Fruit fly (Drosophila melanogaster) whole organism, adult: ENCODE measurements around the gene Pvf2.

Experiments
- CG11617 ChIP-seq: fragments of 200-800 bp; sonication (Bioruptor generic); optimal IDR thresholded peaks from 2 replicates; lab custom pipeline; 2017; ENCODE audit warnings: mild to moderate bottlenecking, missing biosample characterization, missing genetic modification reagents, missing genetic modification characterization
- CG12768 ChIP-seq: fragments of 200-800 bp; sonication (Bioruptor generic); optimal IDR thresholded peaks from 2 replicates; lab custom pipeline; 2017; ENCODE audit warnings: missing biosample characterization, missing genetic modification characterization, mild to moderate bottlenecking, moderate library complexity, missing genetic modification reagents
- CG14711 ChIP-seq: fragments of 200-800 bp; sonication (Bioruptor generic); optimal IDR thresholded peaks from 2 replicates; lab custom pipeline; 2018; ENCODE audit warnings: missing biosample characterization, mild to moderate bottlenecking, missing genetic modification characterization, moderate library complexity
- CG1620 ChIP-seq: fragments of 200-800 bp; sonication (Bioruptor generic); optimal IDR thresholded peaks from 2 replicates; lab custom pipeline; 2016; ENCODE audit warnings: missing biosample characterization, missing genetic modification characterization
- CG33017 ChIP-seq: fragments of 200-800 bp; sonication (Bioruptor generic); optimal IDR thresholded peaks from 2 replicates; lab custom pipeline; 2018; ENCODE audit warnings: missing biosample characterization, mild to moderate bottlenecking, missing genetic modification characterization, moderate library complexity
- CG5204 ChIP-seq: fragments of 200-800 bp; sonication (Bioruptor generic); optimal IDR thresholded peaks from 2 replicates; lab custom pipeline; 2016; ENCODE audit warnings: missing biosample characterization, missing genetic modification characterization
- CG7045 ChIP-seq: fragments of 200-800 bp; sonication (Bioruptor generic); optimal IDR thresholded peaks from 2 replicates; lab custom pipeline; 2017; ENCODE audit warnings: missing biosample characterization, mild to moderate bottlenecking, missing genetic modification characterization
- CG7101 ChIP-seq: fragments of 200-800 bp; sonication (Bioruptor generic); optimal IDR thresholded peaks from 2 replicates; lab custom pipeline; 2018; ENCODE audit warnings: missing biosample characterization, mild to moderate bottlenecking, missing genetic modification characterization, moderate library complexity
- Clk ChIP-seq: fragments of 200-800 bp; sonication (Bioruptor generic); optimal IDR thresholded peaks from 2 replicates; lab custom pipeline; 2017; ENCODE audit warnings: missing biosample characterization, missing genetic modification characterization
- Crg-1 ChIP-seq: fragments of 200-800 bp; sonication (Bioruptor generic); optimal IDR thresholded peaks from 2 replicates; lab custom pipeline; 2016; ENCODE audit warnings: missing biosample characterization, missing genetic modification characterization
- Hr96 ChIP-seq: fragments of 200-800 bp; sonication (Bioruptor generic); optimal IDR thresholded peaks from 2 replicates; lab custom pipeline; 2016; ENCODE audit warnings: missing biosample characterization, missing genetic modification characterization
- Mnt ChIP-seq: fragments of 200-800 bp; sonication (Bioruptor generic); optimal IDR thresholded peaks from 2 replicates; lab custom pipeline; 2016; ENCODE audit warnings: missing biosample characterization, mild to moderate bottlenecking, missing genetic modification characterization
- bab1 ChIP-seq: fragments of 200-800 bp; sonication (Bioruptor generic); optimal IDR thresholded peaks from 3 replicates; lab custom pipeline; 2019; ENCODE audit warnings: missing biosample characterization, mild to moderate bottlenecking, missing genetic modification characterization, moderate library complexity
- cic ChIP-seq: fragments of 200-800 bp; sonication (Bioruptor generic); optimal IDR thresholded peaks from 2 replicates; lab custom pipeline; 2017; ENCODE audit warnings: missing biosample characterization, mild to moderate bottlenecking, missing genetic modification characterization, moderate library complexity
- cnc ChIP-seq, 2 experiments: fragments of >200 bp; optimal IDR thresholded peaks; 2 replicates each; lab custom pipeline; 2017
- kay ChIP-seq: fragments of 200-800 bp; sonication (Bioruptor generic); peaks from one replicate; lab custom pipeline; 2016; ENCODE audit warnings: missing biosample characterization, missing genetic modification characterization, borderline replicate concordance
- ovo ChIP-seq: fragments of 200-800 bp; sonication (Bioruptor generic); optimal IDR thresholded peaks from 2 replicates; lab custom pipeline; 2016; ENCODE audit warnings: missing biosample characterization, missing genetic modification characterization
- pad ChIP-seq: fragments of 200-800 bp; sonication (Bioruptor generic); optimal IDR thresholded peaks from 3 replicates; lab custom pipeline; 2017; ENCODE audit warnings: missing biosample characterization, missing genetic modification characterization, mild to moderate bottlenecking, moderate library complexity, missing genetic modification reagents
- tj ChIP-seq: fragments of 200-800 bp; sonication (Bioruptor generic); optimal IDR thresholded peaks from 3 replicates; lab custom pipeline; 2017; ENCODE audit warnings: missing biosample characterization, mild to moderate bottlenecking, missing genetic modification characterization, moderate library complexity
- toe ChIP-seq: fragments of 200-800 bp; sonication (Bioruptor generic); optimal IDR thresholded peaks from 2 replicates; lab custom pipeline; 2016; ENCODE audit warnings: missing biosample characterization, missing genetic modification characterization

Gene Pvf2

DNA sequence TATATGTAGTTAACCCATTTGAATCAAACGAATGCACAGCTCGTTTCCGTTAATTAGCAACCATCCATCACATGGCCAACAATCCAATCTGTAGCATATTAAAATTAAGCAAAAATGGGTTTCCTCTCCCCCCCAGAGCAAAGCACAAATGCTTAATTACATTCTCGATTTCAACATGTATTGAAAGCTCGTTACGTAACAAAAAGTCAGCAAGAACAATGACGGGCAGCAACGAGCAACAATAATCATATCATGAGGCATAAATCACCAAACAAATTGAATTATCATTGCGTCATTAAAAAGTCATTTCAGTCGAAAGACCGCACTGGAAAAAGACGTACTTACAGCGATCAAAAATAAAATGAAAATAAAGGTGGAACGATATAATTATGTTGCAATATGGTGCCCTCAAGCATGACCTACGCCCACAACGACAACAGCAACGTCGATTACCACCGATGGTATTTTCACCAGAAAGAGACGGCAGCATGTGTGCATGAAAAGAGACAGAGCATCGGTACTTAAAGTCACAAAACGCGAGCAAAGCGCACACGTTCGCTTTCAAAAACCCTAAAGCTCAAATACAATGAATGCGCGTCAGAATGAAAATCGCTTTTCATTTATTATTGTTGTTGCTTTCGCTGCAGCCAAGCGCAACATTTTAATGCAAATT, 22.0 kb upstream of the Pvf2 start:
- no peak for TF ChIP-seq cnc (optimal IDR thresholded peaks at IDR 0.05; lab: Kevin White, UChicago)
- no peak for TF ChIP-seq CG12768
- TF ChIP-seq CG5204 (GFP tag; lab: Kevin White, UChicago) = no peak
- TF ChIP-seq Clk (GFP tag; lab: Kevin White, UChicago) = no peak
- TF ChIP-seq CG11617 (GFP tag; lab: Kevin White, UChicago) = no peak
- TF ChIP-seq CG33017 = no peak
- TF ChIP-seq Hr96 (GFP tag; lab: Kevin White, UChicago) = no peak
- TF ChIP-seq CG14711 (tag; lab: Kevin White, UChicago) = no peak
- TF ChIP-seq CG1620 (GFP tag; lab: Kevin White, UChicago) = no peak
- no peak for TF ChIP-seq bab1 (GFP tag; lab: Kevin White, UChicago)
- TF ChIP-seq ovo = no peak
- no peak for TF ChIP-seq Crg-1
- no peak for TF ChIP-seq CG7045
- no peak for TF ChIP-seq kay (GFP tag; lab: Kevin White, UChicago)

DNA sequence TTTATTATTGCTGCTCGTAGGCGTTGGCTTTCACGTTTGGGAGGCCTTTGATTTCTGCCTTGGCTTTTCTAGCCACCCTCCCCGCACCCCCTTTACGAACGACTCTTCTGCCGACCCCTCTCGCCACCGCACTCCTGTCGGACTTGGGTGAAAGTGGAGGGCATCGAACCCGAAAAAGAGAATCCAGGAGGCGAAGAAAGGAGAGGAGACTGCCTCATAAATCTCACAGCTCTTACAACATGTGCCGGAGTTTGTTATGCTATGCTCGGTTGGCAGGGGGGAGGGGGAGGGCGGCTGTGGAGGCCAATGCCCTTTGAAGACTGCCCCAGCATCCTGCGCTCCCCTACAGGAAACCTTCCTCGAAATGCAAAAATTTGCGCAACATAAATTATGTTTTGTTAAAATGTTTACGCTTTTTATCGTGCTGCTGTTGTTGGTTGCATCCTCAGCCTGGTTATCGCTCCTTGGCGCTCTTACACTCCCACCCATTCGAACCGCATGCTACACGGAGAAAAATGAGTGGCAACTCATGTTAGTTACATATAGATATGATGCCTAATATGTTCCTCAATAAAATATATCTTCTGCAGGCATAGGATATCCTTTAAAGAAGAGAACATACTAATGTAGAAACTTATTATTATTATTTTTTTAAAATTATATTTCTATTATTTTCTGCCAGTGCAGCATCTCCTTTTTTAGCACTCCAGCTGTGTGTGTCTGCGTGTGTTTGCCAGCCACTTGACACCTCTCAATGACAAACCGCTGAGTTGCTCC, 19.9 kb upstream of the Pvf2 start:
- no peak for TF ChIP-seq CG12768
- no peak for TF ChIP-seq CG33017
- TF ChIP-seq Clk (GFP tag; lab: Kevin White, UChicago) = no peak
- no peak for TF ChIP-seq CG1620 (GFP tag; lab: Kevin White, UChicago)
- no peak for TF ChIP-seq ovo
- TF ChIP-seq CG7045 = no peak
- TF ChIP-seq CG5204 (GFP tag; lab: Kevin White, UChicago) = no peak
- TF ChIP-seq cnc (optimal IDR thresholded peaks at IDR 0.05; lab: Kevin White, UChicago) = no peak
- TF ChIP-seq toe (GFP tag; lab: Kevin White, UChicago) = no peak
- no peak for TF ChIP-seq CG7101 (tag; lab: Kevin White, UChicago)
- TF ChIP-seq pad (GFP tag; lab: Kevin White, UChicago) = no peak
- no peak for TF ChIP-seq kay (GFP tag; lab: Kevin White, UChicago)
- TF ChIP-seq bab1 (GFP tag; lab: Kevin White, UChicago) = no peak

DNA sequence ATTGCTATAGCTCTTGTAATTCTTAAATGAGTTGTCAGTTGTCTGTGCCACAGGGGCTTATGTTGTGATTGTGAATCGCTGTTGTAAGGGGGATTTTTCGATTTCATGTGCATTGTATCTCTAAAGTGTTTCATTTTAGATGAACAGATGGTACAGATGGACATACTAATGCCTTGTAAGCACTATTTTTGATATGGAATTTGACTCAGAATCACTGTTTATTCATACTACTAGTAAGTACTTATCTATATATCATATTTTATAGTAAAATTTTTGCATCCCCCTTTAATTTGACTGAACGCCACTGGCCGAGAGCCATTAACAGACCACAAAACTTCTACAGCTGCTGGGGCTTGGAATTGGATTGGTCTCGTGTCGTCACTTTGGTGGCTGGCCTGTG, 16.4 kb upstream of the Pvf2 start:
- TF ChIP-seq toe (GFP tag; lab: Kevin White, UChicago) (no peak), bab1 (GFP tag; lab: Kevin White, UChicago) (no peak), CG5204 (GFP tag; lab: Kevin White, UChicago) (no peak), Crg-1 (no peak), CG11617 (GFP tag; lab: Kevin White, UChicago) (no peak)

DNA sequence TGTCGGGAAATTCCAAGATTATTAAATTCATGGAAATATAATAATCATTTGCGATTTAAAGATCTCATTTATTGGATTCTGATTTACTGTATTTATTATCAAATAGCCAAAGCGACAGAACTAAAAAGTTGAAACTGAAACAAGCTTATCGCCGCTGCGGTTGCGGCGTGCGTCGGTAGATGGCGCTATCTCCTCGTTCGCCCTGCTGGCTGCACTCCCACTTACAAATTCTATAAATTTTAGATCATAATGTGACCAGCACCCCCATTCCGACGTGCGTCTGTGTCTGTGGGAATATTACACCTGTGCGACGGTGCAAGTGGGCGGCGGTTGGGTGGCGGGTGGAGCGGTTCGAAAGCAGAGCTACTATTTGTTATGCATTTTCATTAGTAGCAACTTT, 13.0 kb upstream of the Pvf2 start:
- TF ChIP-seq CG14711 (tag; lab: Kevin White, UChicago) = no peak

DNA sequence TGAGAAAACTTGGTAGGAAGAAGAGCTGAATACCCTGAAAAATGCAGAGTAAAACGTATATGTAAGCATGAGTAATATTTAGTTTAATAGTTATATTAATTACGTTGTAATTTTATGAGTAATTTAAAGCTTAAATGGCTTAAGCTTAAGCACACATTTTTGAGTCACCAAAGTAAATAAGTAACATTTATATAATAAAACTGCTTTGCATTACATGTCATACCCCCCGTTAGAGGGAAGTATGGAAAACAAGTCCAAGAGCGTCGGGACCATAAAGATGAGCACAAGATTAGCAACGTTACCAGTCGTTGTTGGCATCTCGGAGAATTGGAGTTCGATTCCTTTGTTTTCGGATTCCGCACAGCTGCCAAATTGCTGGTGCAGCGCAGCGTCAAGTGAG, 9.9 kb upstream of the Pvf2 start:
- TF ChIP-seq ovo (no peak), toe (GFP tag; lab: Kevin White, UChicago) (no peak)

DNA sequence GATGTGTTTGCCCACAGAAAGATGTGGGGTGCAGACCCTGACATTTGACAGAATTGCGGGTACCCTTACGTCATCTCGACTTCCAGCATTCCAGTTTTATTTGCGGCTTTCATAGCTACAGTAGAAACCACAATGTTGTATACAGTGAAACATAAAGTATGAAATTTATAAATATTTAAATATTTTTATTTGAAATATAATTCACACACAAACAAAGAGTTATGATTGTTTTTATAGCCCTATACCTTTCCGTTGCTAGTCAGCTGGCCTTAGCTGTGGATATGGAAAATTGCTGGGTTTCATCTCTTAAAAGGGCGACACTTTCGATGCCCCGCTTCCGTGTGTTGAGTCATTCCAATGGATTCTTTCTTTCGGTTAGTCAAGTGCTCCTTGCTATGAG, 6.5 kb upstream of the Pvf2 start:
- TF ChIP-seq Crg-1 (no peak), Mnt (GFP tag; lab: Kevin White, UChicago) (no peak), CG33017 (no peak), CG1620 (GFP tag; lab: Kevin White, UChicago) (no peak), CG5204 (GFP tag; lab: Kevin White, UChicago) (no peak), toe (GFP tag; lab: Kevin White, UChicago) (no peak)

DNA sequence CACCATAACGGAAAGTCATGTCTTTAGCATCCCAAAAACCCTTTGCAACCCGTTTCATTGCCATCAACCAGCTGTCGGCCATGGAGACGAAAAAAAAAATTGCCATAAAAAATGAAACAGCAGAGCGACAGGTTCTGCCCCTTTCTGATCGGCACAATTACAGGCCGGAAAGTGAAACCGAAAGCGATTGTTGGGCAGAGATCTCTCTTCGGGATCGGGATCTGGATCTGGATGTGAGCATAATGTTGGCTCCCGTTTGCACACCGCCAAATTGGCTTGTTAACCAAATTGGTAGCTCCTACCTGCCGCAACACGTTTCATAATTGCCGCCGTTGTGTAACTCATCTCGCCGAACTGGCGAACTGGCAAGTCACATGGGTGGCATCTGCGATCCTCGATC, 2.2 kb downstream of the Pvf2 start:
- TF ChIP-seq cic (GFP tag; lab: Kevin White, UChicago) (no peak), cnc (optimal IDR thresholded peaks at IDR 0.05; lab: Kevin White, UChicago) (no peak), kay (GFP tag; lab: Kevin White, UChicago) (no peak), CG11617 (GFP tag; lab: Kevin White, UChicago) (no peak), pad (GFP tag; lab: Kevin White, UChicago) (no peak), CG7101 (tag; lab: Kevin White, UChicago) (no peak), tj (GFP tag; lab: Kevin White, UChicago) (no peak), CG12768 (no peak), CG5204 (GFP tag; lab: Kevin White, UChicago) (no peak), bab1 (GFP tag; lab: Kevin White, UChicago) (no peak), ovo (no peak), CG1620 (GFP tag; lab: Kevin White, UChicago) (no peak), Mnt (GFP tag; lab: Kevin White, UChicago) (no peak), Crg-1 (no peak), CG14711 (tag; lab: Kevin White, UChicago) (no peak), Clk (GFP tag; lab: Kevin White, UChicago) (no peak)
